Worm (Caenorhabditis elegans): Measurements from ENCODE around the gene nhl-2.

nhl-2 gene

DNA sequence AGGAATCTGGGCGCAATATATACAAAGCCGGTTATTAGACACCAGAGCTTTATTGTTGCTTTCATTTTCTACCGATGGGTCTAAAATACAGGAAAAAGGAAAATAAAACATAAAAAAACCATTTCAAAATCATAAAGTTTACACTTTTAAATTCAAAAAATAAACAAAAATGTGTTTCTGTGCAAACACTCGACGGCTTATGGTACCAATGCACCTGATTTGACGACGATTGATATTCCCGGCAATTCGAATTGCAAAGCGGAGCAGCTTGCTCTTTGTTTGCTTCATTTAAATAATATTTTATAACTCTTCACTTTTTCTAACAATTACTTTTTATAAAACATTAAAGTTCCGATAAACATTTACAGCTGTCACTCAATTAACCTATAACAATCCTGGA, 48.7 kb downstream of the nhl-2 start, which contains the start of gene F26A1.1:
F26A1.1 (plus strand) TSS at position 369 of the 400 bp plus-strand sequence.
- TF ChIP-seq skn-1 (tag; optimal IDR thresholded peaks at IDR 0.05) (peak; percentile 45), nfya-1 (tag; optimal IDR thresholded peaks at IDR 0.05; ENCODE audit: insufficient read depth) (peak; percentile 31), lin-15B (tag; optimal IDR thresholded peaks at IDR 0.05) (peak; percentile 24), egl-5 (tag; optimal IDR thresholded peaks at IDR 0.05) (no peak), nhr-11 (tag; optimal IDR thresholded peaks at IDR 0.05) (no peak), pha-4 (tag; optimal IDR thresholded peaks at IDR 0.05) (peak; percentile 71), nhr-25 (tag; optimal IDR thresholded peaks at IDR 0.05) (no peak), daf-12 (tag; optimal IDR thresholded peaks at IDR 0.05) (no peak), unc-62 (GFP tag; optimal IDR thresholded peaks at IDR 0.05) (no peak)

DNA sequence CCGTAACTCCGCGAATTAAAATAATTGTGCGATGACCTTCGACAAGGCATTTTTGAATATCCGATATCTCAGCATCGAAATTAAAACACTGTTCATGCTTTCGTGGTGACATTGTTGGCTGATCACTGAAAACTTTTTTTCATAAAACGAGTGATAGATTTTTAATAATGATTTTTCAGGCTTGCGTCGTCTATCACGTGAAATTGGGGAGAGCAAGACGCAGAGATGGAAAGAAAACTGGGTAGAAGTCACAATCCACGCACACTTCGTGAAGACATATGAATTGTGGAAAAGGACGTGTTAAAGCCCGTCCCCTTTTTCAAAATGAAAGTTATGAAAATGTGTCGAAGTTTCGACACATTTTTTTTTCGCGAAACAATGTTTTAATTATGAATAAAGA, 49.1 kb downstream of the nhl-2 start, which contains the start of gene nonu-1:
nonu-1 (minus strand) TSS at position 169 of the 400 bp plus-strand sequence.
- no peak for TF ChIP-seq elt-1 (tag; optimal IDR thresholded peaks at IDR 0.05)
- no peak for TF ChIP-seq fkh-10 (GFP tag; optimal IDR thresholded peaks at IDR 0.05)
- TF ChIP-seq nhr-25 (tag; optimal IDR thresholded peaks at IDR 0.05), result no peak
- TF ChIP-seq jun-1 (tag; optimal IDR thresholded peaks at IDR 0.05), result no peak
- no peak for TF ChIP-seq lsy-12 (tag; optimal IDR thresholded peaks at IDR 0.05)
- no peak for TF ChIP-seq snpc-4 (tag; optimal IDR thresholded peaks at IDR 0.05)
- TF ChIP-seq ceh-9 (tag; optimal IDR thresholded peaks at IDR 0.05), result no peak
- no peak for TF ChIP-seq tbx-2 (tag; optimal IDR thresholded peaks at IDR 0.05)
- no peak for TF ChIP-seq skn-1 (tag; optimal IDR thresholded peaks at IDR 0.05)
- TF ChIP-seq egl-27 (tag; optimal IDR thresholded peaks at IDR 0.05), result no peak
- TF ChIP-seq elt-2 (tag; optimal IDR thresholded peaks at IDR 0.05), result no peak
- TF ChIP-seq nhr-28 (tag; optimal IDR thresholded peaks at IDR 0.05), result no peak
- no peak for TF ChIP-seq zag-1 (tag; optimal IDR thresholded peaks at IDR 0.05)

DNA sequence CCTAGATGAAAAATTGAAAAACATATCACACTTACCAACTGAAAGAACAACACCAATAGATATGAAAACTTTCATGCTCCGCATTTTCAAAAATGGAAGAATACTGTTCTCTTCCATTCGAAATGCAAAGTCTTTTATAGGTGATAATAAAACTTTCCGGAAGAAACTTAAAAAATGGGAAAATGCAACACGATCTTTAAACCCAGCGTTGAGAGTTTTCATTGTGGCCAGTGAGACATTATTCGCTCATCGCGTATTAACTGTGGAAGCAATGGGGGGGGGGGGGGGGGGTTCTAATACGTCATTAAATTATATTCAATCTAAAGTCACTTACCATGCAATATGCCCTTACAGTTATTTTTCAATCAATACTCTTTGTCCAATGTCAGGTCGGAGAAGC, 54.6 kb downstream of the nhl-2 start, which contains the start of the genes clec-157 and fkh-5:
clec-157 (minus strand) TSS at position 101 of the 400 bp plus-strand sequence.
fkh-5 (plus strand) TSS at position 336 of the 400 bp plus-strand sequence.
- TF ChIP-seq ceh-9 (tag; optimal IDR thresholded peaks at IDR 0.05) (no peak), R02D3.7 (tag; optimal IDR thresholded peaks at IDR 0.05) (no peak), daf-12 (tag; optimal IDR thresholded peaks at IDR 0.05) (no peak), ztf-4 (tag; optimal IDR thresholded peaks at IDR 0.05) (no peak), ZK546.5 (tag; optimal IDR thresholded peaks at IDR 0.05) (no peak), fkh-2 (tag; optimal IDR thresholded peaks at IDR 0.05) (no peak), pqm-1 (tag; optimal IDR thresholded peaks at IDR 0.05) (no peak), pha-4 (tag; optimal IDR thresholded peaks at IDR 0.05) (no peak), fos-1 (tag; optimal IDR thresholded peaks at IDR 0.05) (no peak), nhr-25 (tag; optimal IDR thresholded peaks at IDR 0.05) (no peak), nfya-1 (tag; optimal IDR thresholded peaks at IDR 0.05; ENCODE audit: insufficient read depth) (no peak), ztf-11 (tag; optimal IDR thresholded peaks at IDR 0.05) (no peak), egl-5 (tag; optimal IDR thresholded peaks at IDR 0.05) (no peak), ceh-16 (tag; optimal IDR thresholded peaks at IDR 0.05) (no peak), unc-62 (GFP tag; optimal IDR thresholded peaks at IDR 0.05) (no peak)
